Fruit fly (Drosophila melanogaster): ENCODE results near the gene Sfp78E.

Gene Sfp78E

DNA sequence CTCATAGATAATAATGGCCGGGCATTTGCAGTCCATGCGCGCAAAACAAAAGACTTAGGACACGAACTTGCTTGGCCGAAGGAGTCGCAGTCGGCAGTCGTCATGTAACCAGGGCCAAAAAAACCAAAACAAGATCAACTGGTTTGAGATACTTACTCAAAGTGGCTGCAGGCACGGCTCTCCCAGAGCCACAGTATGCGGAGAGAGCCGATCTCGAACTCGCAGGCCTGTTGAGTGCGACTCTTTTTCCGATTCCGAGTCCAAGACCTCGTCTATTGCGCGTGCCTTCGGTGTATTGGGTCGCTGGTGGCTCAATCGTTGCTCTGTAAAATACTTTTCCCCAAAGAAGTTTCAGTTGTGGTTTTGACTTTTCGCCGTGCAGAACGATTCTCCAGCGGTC lies 39.2 kb downstream of the Sfp78E start, which contains the start of gene CG43980:
Gene CG43980 (plus strand): TSS at position 352 of the 400 bp plus-strand sequence.
- TF ChIP-seq Abd-B (GFP tag; optimal IDR thresholded peaks at IDR 0.05) (no peak), woc (GFP tag; optimal IDR thresholded peaks at IDR 0.05) (no peak), jim (GFP tag; optimal IDR thresholded peaks at IDR 0.05) (no peak), h (GFP tag; optimal IDR thresholded peaks at IDR 0.05) (peak; percentile 14), Dfd (GFP tag; optimal IDR thresholded peaks at IDR 0.05) (no peak), N (GFP tag; optimal IDR thresholded peaks at IDR 0.05) (no peak), Dif (GFP tag; optimal IDR thresholded peaks at IDR 0.05; ENCODE audit: partially characterized antibody) (peak; percentile 84), Rel (GFP tag; optimal IDR thresholded peaks at IDR 0.05) (peak; percentile 25), Rel (tag; optimal IDR thresholded peaks at IDR 0.05) (no peak), dl (GFP tag; optimal IDR thresholded peaks at IDR 0.05; ENCODE audit: insufficient read depth in 1 of 2, partially characterized antibody in 2 of 2) (peak; percentile 66 to 81), Jra (GFP tag; optimal IDR thresholded peaks at IDR 0.05) (no peak), br (GFP tag; optimal IDR thresholded peaks at IDR 0.05) (peak; percentile 12), psq (GFP tag; optimal IDR thresholded peaks at IDR 0.05) (no peak), Vsx2 (GFP tag; optimal IDR thresholded peaks at IDR 0.05; ENCODE audit: partially characterized antibody) (peak; percentile 79)

DNA sequence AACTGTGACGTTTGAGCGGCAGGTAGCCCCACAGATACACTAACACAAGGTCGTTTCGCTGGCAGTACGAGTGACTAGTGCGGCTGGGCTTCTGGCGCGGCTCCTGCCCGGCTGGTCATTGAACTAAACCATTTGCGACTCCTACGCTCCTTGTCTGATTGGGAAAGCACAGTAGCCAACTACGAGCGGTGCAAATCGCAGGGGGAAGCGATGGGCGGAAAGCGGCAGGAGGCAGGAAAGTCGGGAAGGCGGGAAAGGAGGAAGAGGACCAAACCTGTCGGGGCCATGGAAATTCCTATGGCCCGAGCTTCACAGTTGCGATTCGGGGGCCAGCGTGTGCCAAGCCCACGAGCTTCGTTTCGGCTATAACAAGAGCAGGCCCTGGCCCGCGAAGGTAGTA lies 39.7 kb downstream of the Sfp78E start:
- peak; percentile 17 for TF ChIP-seq woc (GFP tag; optimal IDR thresholded peaks at IDR 0.05)
- TF ChIP-seq br (GFP tag; optimal IDR thresholded peaks at IDR 0.05), result no peak

dm6 chr3L:21642908-21643572 lies 40.8 kb downstream of the Sfp78E start:
- TF ChIP-seq Dif (GFP tag; optimal IDR thresholded peaks at IDR 0.05; ENCODE audit: partially characterized antibody) (no peak), foxo (GFP tag; optimal IDR thresholded peaks at IDR 0.05) (no peak), sv (GFP tag; optimal IDR thresholded peaks at IDR 0.05) (no peak), dmrt93B (GFP tag; optimal IDR thresholded peaks at IDR 0.05) (no peak), Hr78 (GFP tag; optimal IDR thresholded peaks at IDR 0.05) (no peak), dl (GFP tag; optimal IDR thresholded peaks at IDR 0.05; ENCODE audit: insufficient read depth in 1 of 2, partially characterized antibody in 2 of 2) (no peak), rgr (GFP tag; optimal IDR thresholded peaks at IDR 0.05) (no peak), woc (GFP tag; optimal IDR thresholded peaks at IDR 0.05) (no peak), Sp1 (GFP tag; optimal IDR thresholded peaks at IDR 0.05) (no peak), brk (GFP tag; optimal IDR thresholded peaks at IDR 0.05) (no peak), h (GFP tag; optimal IDR thresholded peaks at IDR 0.05) (no peak)

- TF ChIP-seq rgr (GFP tag; optimal IDR thresholded peaks at IDR 0.05), result peak; percentile 45
- TF ChIP-seq lola (GFP tag; optimal IDR thresholded peaks at IDR 0.05), result no peak
- no peak for TF ChIP-seq pan (optimal IDR thresholded peaks at IDR 0.05)
- no peak for TF ChIP-seq brk (GFP tag; optimal IDR thresholded peaks at IDR 0.05)
- no peak for TF ChIP-seq Dfd (GFP tag; optimal IDR thresholded peaks at IDR 0.05)
- TF ChIP-seq CG9705 (GFP tag; optimal IDR thresholded peaks at IDR 0.05), result peak; percentile 70
- no peak for TF ChIP-seq usp (GFP tag; optimal IDR thresholded peaks at IDR 0.05)
- TF ChIP-seq Abd-B (GFP tag; optimal IDR thresholded peaks at IDR 0.05), result no peak
- TF ChIP-seq Hr83 (GFP tag; optimal IDR thresholded peaks at IDR 0.05; ENCODE audit: poor library complexity, severe bottlenecking), result no peak
- TF ChIP-seq dsf (GFP tag; optimal IDR thresholded peaks at IDR 0.05; ENCODE audit: borderline replicate concordance), result no peak
- no peak for TF ChIP-seq sage (GFP tag; optimal IDR thresholded peaks at IDR 0.05)
- TF ChIP-seq Vsx2 (GFP tag; optimal IDR thresholded peaks at IDR 0.05; ENCODE audit: partially characterized antibody), result no peak
- no peak for TF ChIP-seq Hr78 (GFP tag; optimal IDR thresholded peaks at IDR 0.05)
- TF ChIP-seq Hnf4 (GFP tag; optimal IDR thresholded peaks at IDR 0.05), result no peak
- TF ChIP-seq dmrt93B (GFP tag; optimal IDR thresholded peaks at IDR 0.05), result peak; percentile 27
- TF ChIP-seq HLH106 (tag; optimal IDR thresholded peaks at IDR 0.05), result peak; percentile 56
- no peak for TF ChIP-seq Dif (GFP tag; optimal IDR thresholded peaks at IDR 0.05; ENCODE audit: partially characterized antibody)
- TF ChIP-seq N (GFP tag; optimal IDR thresholded peaks at IDR 0.05), result no peak
- no peak for TF ChIP-seq GATAd (GFP tag; optimal IDR thresholded peaks at IDR 0.05)
- peak; percentile 7 for TF ChIP-seq jim (GFP tag; optimal IDR thresholded peaks at IDR 0.05)
- TF ChIP-seq CG32264 (GFP tag; optimal IDR thresholded peaks at IDR 0.05), result no peak
- TF ChIP-seq ey (GFP tag; optimal IDR thresholded peaks at IDR 0.05), result no peak
- TF ChIP-seq dl (GFP tag; optimal IDR thresholded peaks at IDR 0.05; ENCODE audit: insufficient read depth in 1 of 2, partially characterized antibody in 2 of 2), result no peak
- no peak for TF ChIP-seq Jra (GFP tag; optimal IDR thresholded peaks at IDR 0.05)
- TF ChIP-seq h (GFP tag; optimal IDR thresholded peaks at IDR 0.05), result peak; percentile 15
- no peak for TF ChIP-seq psq (GFP tag; optimal IDR thresholded peaks at IDR 0.05)
- TF ChIP-seq woc (GFP tag; optimal IDR thresholded peaks at IDR 0.05), result no peak
- no peak for TF ChIP-seq br (GFP tag; optimal IDR thresholded peaks at IDR 0.05)
- peak; percentile 74 for TF ChIP-seq Myc (optimal IDR thresholded peaks at IDR 0.05)
- peak; percentile 10 for TF ChIP-seq sv (GFP tag; optimal IDR thresholded peaks at IDR 0.05)
- TF ChIP-seq tai (GFP tag; optimal IDR thresholded peaks at IDR 0.05), result no peak
- peak; percentile 46 for TF ChIP-seq Sp1 (GFP tag; optimal IDR thresholded peaks at IDR 0.05)
- TF ChIP-seq fru (GFP tag; optimal IDR thresholded peaks at IDR 0.05), result no peak
- TF ChIP-seq CrebA (GFP tag; optimal IDR thresholded peaks at IDR 0.05; ENCODE audit: borderline replicate concordance), result no peak
- peak; percentile 5 for TF ChIP-seq OdsH (GFP tag; optimal IDR thresholded peaks at IDR 0.05)
- no peak for TF ChIP-seq foxo (GFP tag; optimal IDR thresholded peaks at IDR 0.05)
- TF ChIP-seq Rel (GFP tag; optimal IDR thresholded peaks at IDR 0.05), result no peak
- TF ChIP-seq Rel (tag; optimal IDR thresholded peaks at IDR 0.05), result peak; percentile 63
- TF ChIP-seq Mio (GFP tag; optimal IDR thresholded peaks at IDR 0.05), result no peak
Observed at dm6 chr3L:21640815-21641214, 43.0 kb downstream of the Sfp78E start, which contains the start of gene Atox1. Gene Atox1, plus strand, starts transcription at chr3L:21640995.

Measured in whole organism, wandering third instar larva.